Fruit fly (Drosophila melanogaster): ENCODE results near the gene fwe.

The fwe gene

DNA sequence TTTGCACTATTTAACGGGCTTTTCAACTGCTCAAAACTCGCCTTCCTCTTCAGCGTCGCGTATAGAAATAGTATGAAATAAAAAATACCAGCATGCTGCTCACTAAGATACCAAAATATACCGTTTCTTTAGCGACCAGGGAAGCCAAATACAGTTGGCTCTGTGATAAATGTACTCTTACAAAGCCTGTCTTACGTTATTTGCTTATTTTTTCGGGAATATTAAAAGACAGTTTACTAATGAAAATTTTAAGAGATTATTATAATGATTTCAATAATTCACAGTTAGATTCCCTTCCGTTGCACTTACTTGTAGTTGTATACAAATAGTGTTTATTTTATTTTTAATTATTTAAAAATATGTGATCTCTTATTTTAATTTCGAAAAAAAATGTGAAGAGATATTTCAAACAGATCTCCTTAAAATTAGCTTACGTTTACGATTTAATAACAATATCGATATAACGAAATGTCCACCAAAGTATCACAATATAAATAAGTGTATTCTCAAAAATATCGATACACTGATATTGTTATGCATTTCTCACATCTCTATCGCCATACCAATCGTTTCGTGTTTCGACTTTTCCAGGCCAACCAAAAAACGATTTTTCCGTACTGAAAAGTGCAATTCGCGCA is 10.3 kb upstream of the fwe start, which contains the start of the genes DCP2 and dbo (continued):
- peak; percentile 51 for TF ChIP-seq esn (GFP tag; optimal IDR thresholded peaks at IDR 0.05)
- TF ChIP-seq Sox102F (GFP tag; optimal IDR thresholded peaks at IDR 0.05), result peak; percentile 47
- TF ChIP-seq Ets96B (tag; optimal IDR thresholded peaks at IDR 0.05), result peak; percentile 50
- no peak for TF ChIP-seq CG6792 (GFP tag; optimal IDR thresholded peaks at IDR 0.05)
- no peak for TF ChIP-seq Smox (GFP tag; optimal IDR thresholded peaks at IDR 0.05)
- no peak for TF ChIP-seq CG11762 (GFP tag; optimal IDR thresholded peaks at IDR 0.05; ENCODE audit: insufficient read depth)
- TF ChIP-seq Gug (GFP tag; IDR thresholded peaks at IDR 0.05), result peak; percentile 42; the same call in 1 of the 2 replicates
- TF ChIP-seq Blimp-1 (GFP tag; optimal IDR thresholded peaks at IDR 0.05), result no peak
- peak; percentile 38 for TF ChIP-seq achi (GFP tag; optimal IDR thresholded peaks at IDR 0.05)
- peak; percentile 50 for TF ChIP-seq Sox14 (GFP tag; optimal IDR thresholded peaks at IDR 0.05)
- peak; percentile 74 for TF ChIP-seq OdsH (GFP tag; optimal IDR thresholded peaks at IDR 0.05)
- peak; percentile 78 for TF ChIP-seq pdm3 (GFP tag; optimal IDR thresholded peaks at IDR 0.05)
- peak in 1 of 2 experiments; percentile 28 for TF ChIP-seq ss (GFP tag; optimal IDR thresholded peaks at IDR 0.05)
- peak; percentile 64 for TF ChIP-seq acj6 (GFP tag; optimal IDR thresholded peaks at IDR 0.05)
- TF ChIP-seq CG6854 (GFP tag; optimal IDR thresholded peaks at IDR 0.05), result no peak
- peak; percentile 49 for TF ChIP-seq CG4318 (GFP tag; optimal IDR thresholded peaks at IDR 0.05)
- peak; percentile 67 for TF ChIP-seq CG32006 (GFP tag; optimal IDR thresholded peaks at IDR 0.05)
- no peak for TF ChIP-seq CG9139 (GFP tag; optimal IDR thresholded peaks at IDR 0.05)
- peak; percentile 45 for TF ChIP-seq Eip78C (GFP tag)
- TF ChIP-seq Eip75B (GFP tag; optimal IDR thresholded peaks at IDR 0.05), result peak; percentile 3
- TF ChIP-seq Lpt (GFP tag; optimal IDR thresholded peaks at IDR 0.05), result peak; percentile 25
- peak; percentile 4 for TF ChIP-seq spab (GFP tag; optimal IDR thresholded peaks at IDR 0.05)
- peak; percentile 61; the same call in 2 of the 3 replicates for TF ChIP-seq CG8119 (GFP tag; IDR thresholded peaks at IDR 0.05)

DNA sequence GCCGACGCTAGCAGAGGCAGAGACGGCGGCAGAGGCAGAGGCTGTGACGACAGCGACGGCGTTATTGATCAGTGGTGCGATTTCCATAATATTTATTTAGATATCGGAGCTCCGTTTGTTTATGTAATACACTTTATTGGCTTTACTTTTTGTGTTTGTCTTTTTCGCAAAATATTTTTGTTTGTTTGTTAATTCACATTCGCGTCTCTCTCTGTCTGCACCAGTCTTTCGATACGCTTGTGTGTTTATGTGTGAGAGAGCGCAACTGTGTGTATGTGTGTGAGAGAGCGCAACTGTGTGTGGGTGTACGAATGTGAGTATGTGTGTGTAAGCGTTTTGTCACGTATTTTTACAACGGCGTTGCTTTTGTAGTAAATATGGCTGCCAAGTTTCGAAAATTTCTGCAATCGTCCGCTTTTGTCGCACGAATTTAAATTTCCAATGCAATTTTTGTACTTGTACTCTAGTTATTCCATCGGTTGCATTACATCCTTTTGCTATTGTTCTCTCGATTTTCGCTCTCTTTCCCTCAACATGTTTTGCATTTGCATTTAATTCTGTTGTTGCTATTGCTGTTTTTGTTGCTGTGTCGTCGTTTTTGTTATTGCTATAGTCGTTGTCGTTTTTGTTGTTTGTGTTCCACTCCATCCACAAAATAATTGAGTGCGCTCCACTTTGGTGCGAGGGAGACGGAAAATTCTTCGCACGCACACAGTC is 9.4 kb upstream of the fwe start:
- TF ChIP-seq CG3919 (GFP tag; optimal IDR thresholded peaks at IDR 0.05) (peak; percentile 26), pdm3 (GFP tag; optimal IDR thresholded peaks at IDR 0.05) (no peak), CG6792 (GFP tag; optimal IDR thresholded peaks at IDR 0.05) (peak; percentile 44), Eip93F (GFP tag; optimal IDR thresholded peaks at IDR 0.05) (peak; percentile 31), CG1621 (tag; optimal IDR thresholded peaks at IDR 0.05) (no peak), CG34406 (GFP tag; optimal IDR thresholded peaks at IDR 0.05) (no peak), Blimp-1 (GFP tag; optimal IDR thresholded peaks at IDR 0.05) (no peak), CG15336 (GFP tag; IDR thresholded peaks at IDR 0.05) (peak; percentile 61; the same call in 1 of the 2 replicates), CG11902 (GFP tag; optimal IDR thresholded peaks at IDR 0.05) (no peak), OdsH (GFP tag; optimal IDR thresholded peaks at IDR 0.05) (peak; percentile 23), Sox102F (GFP tag; optimal IDR thresholded peaks at IDR 0.05) (peak; percentile 47), CG10669 (GFP tag; optimal IDR thresholded peaks at IDR 0.05) (no peak), fkh (GFP tag; optimal IDR thresholded peaks at IDR 0.05) (peak; percentile 92), fd59A (GFP tag; optimal IDR thresholded peaks at IDR 0.05) (no peak), eg (GFP tag; IDR thresholded peaks at IDR 0.05) (peak; percentile 76), spab (GFP tag; optimal IDR thresholded peaks at IDR 0.05) (no peak), Ets21C (GFP tag; optimal IDR thresholded peaks at IDR 0.05) (no peak), salr (GFP tag; optimal IDR thresholded peaks at IDR 0.05) (no peak), dsx (GFP tag; optimal IDR thresholded peaks at IDR 0.05; ENCODE audit: poor library complexity, severe bottlenecking) (peak; percentile 14), CG6854 (GFP tag; optimal IDR thresholded peaks at IDR 0.05) (peak; percentile 25), Ets96B (tag; optimal IDR thresholded peaks at IDR 0.05) (no peak), CG10631 (GFP tag; optimal IDR thresholded peaks at IDR 0.05) (no peak), Smox (GFP tag; optimal IDR thresholded peaks at IDR 0.05) (no peak), CG8119 (GFP tag; IDR thresholded peaks at IDR 0.05) (0 out of 3 replicates have a peak, but pooled peaks have one; percentile 17), Lpt (GFP tag; optimal IDR thresholded peaks at IDR 0.05) (no peak), svp (GFP tag) (no peak), CG8319 (GFP tag; optimal IDR thresholded peaks at IDR 0.05) (no peak), Eip75B (GFP tag; optimal IDR thresholded peaks at IDR 0.05) (peak; percentile 54), CG31627 (GFP tag; optimal IDR thresholded peaks at IDR 0.05) (no peak), vri (GFP tag; optimal IDR thresholded peaks at IDR 0.05) (peak; percentile 94), ss (GFP tag; optimal IDR thresholded peaks at IDR 0.05) (peak; percentile 10 to 51), CG32006 (GFP tag; optimal IDR thresholded peaks at IDR 0.05) (no peak), Hr4 (GFP tag; optimal IDR thresholded peaks at IDR 0.05) (no peak), topi (GFP tag; optimal IDR thresholded peaks at IDR 0.05) (peak; percentile 35), Sox14 (GFP tag; optimal IDR thresholded peaks at IDR 0.05) (peak; percentile 39), Gug (GFP tag; IDR thresholded peaks at IDR 0.05) (no peak), CG8632 (GFP tag; optimal IDR thresholded peaks at IDR 0.05) (peak; percentile 10), esn (GFP tag; optimal IDR thresholded peaks at IDR 0.05) (no peak), CG9139 (GFP tag; optimal IDR thresholded peaks at IDR 0.05) (peak; percentile 6)

Data from whole organism, prepupa.